Fruit fly (Drosophila melanogaster): ENCODE measurements around the gene Kdsr.

DNA sequence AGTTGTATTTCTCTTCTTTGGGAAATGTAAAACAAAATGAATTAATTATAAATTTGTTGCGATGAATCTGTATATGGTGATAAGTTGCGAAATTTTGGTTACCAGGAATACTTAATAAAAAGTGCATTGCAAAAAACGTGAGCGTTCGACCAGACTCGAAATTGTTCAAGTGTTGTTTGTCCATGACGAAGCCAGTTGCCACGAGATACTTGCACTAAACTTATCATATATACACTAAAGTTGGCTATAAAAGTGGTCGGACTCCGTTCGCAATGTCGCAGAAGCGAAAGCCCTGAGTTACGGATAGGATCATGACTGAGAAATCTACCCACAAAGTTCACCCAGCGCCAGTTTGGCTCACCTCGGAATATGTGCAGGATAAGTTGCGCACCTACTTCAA lies 11.2 kb upstream of the Kdsr start, which contains the start of gene CG11878:
- TF ChIP-seq CG34406 (GFP tag; optimal IDR thresholded peaks at IDR 0.05) (no peak), fd59A (GFP tag; optimal IDR thresholded peaks at IDR 0.05) (no peak), CG8119 (GFP tag; IDR thresholded peaks at IDR 0.05) (no peak), acj6 (GFP tag; optimal IDR thresholded peaks at IDR 0.05) (no peak), Eip78C (GFP tag) (no peak), CG16779 (tag; optimal IDR thresholded peaks at IDR 0.05) (no peak), CG6163 (GFP tag; IDR thresholded peaks at IDR 0.05) (no peak)

Measured in whole organism, prepupa.